Fruit fly (Drosophila melanogaster): ENCODE data around the gene CG7514.

The CG7514 gene

dm6 chr3L:4688674-4689073 is at the start of gene CG7514:
Gene CG7514 (minus strand): TSS chr3L:4688774.
- no peak for TF ChIP-seq CG8478 (optimal IDR thresholded peaks at IDR 0.05)

- TF ChIP-seq pan (optimal IDR thresholded peaks at IDR 0.05) (no peak), psq (optimal IDR thresholded peaks at IDR 0.05) (no peak), Dll (optimal IDR thresholded peaks at IDR 0.05) (no peak), usp (GFP tag; optimal IDR thresholded peaks at IDR 0.05) (no peak), CG8478 (optimal IDR thresholded peaks at IDR 0.05) (no peak), EcR (GFP tag; optimal IDR thresholded peaks at IDR 0.05) (no peak)
Measured at dm6 chr3L:4736643-4737042, 48.1 kb upstream of the CG7514 start.

- TF ChIP-seq EcR (GFP tag; optimal IDR thresholded peaks at IDR 0.05) (no peak), Dll (optimal IDR thresholded peaks at IDR 0.05) (no peak), usp (GFP tag; optimal IDR thresholded peaks at IDR 0.05) (no peak), psq (optimal IDR thresholded peaks at IDR 0.05) (no peak), CG8478 (optimal IDR thresholded peaks at IDR 0.05) (no peak), pan (optimal IDR thresholded peaks at IDR 0.05) (no peak)
Measured at dm6 chr3L:4731687-4732086, 43.1 kb upstream of the CG7514 start.

dm6 chr3L:4729805-4730204 is 41.2 kb upstream of the CG7514 start:
- TF ChIP-seq pan (optimal IDR thresholded peaks at IDR 0.05) (no peak), EcR (GFP tag; optimal IDR thresholded peaks at IDR 0.05) (no peak), Dll (optimal IDR thresholded peaks at IDR 0.05) (no peak), CG8478 (optimal IDR thresholded peaks at IDR 0.05) (no peak), psq (optimal IDR thresholded peaks at IDR 0.05) (no peak), usp (GFP tag; optimal IDR thresholded peaks at IDR 0.05) (no peak)

- no peak for TF ChIP-seq Dll (optimal IDR thresholded peaks at IDR 0.05)
- TF ChIP-seq psq (optimal IDR thresholded peaks at IDR 0.05) = no peak
- TF ChIP-seq pan (optimal IDR thresholded peaks at IDR 0.05) = no peak
- no peak for TF ChIP-seq EcR (GFP tag; optimal IDR thresholded peaks at IDR 0.05)
- no peak for TF ChIP-seq CG8478 (optimal IDR thresholded peaks at IDR 0.05)
- TF ChIP-seq usp (GFP tag; optimal IDR thresholded peaks at IDR 0.05) = no peak
Measured at dm6 chr3L:4721886-4722285, 33.3 kb upstream of the CG7514 start.

- no peak for TF ChIP-seq EcR (GFP tag; optimal IDR thresholded peaks at IDR 0.05)
- no peak for TF ChIP-seq CG8478 (optimal IDR thresholded peaks at IDR 0.05)
Measured at dm6 chr3L:4720510-4721157, 32.1 kb upstream of the CG7514 start.

- TF ChIP-seq EcR (GFP tag; optimal IDR thresholded peaks at IDR 0.05) (peak in 1 of 2 experiments; percentile 44), Dll (optimal IDR thresholded peaks at IDR 0.05) (no peak)
Measured at dm6 chr3L:4719743-4720142, 31.2 kb upstream of the CG7514 start.

dm6 chr3L:4709790-4710189 is 21.2 kb upstream of the CG7514 start, which contains the start of gene CG13712:
Gene CG13712 (minus strand): TSS chr3L:4709890.
- TF ChIP-seq EcR (GFP tag; optimal IDR thresholded peaks at IDR 0.05) (no peak), CG8478 (optimal IDR thresholded peaks at IDR 0.05) (no peak), psq (optimal IDR thresholded peaks at IDR 0.05) (no peak), usp (GFP tag; optimal IDR thresholded peaks at IDR 0.05) (no peak), Dll (optimal IDR thresholded peaks at IDR 0.05) (no peak), pan (optimal IDR thresholded peaks at IDR 0.05) (no peak)

dm6 chr3L:4708536-4708935 is 20.0 kb upstream of the CG7514 start:
- TF ChIP-seq psq (optimal IDR thresholded peaks at IDR 0.05) (no peak), usp (GFP tag; optimal IDR thresholded peaks at IDR 0.05) (no peak), EcR (GFP tag; optimal IDR thresholded peaks at IDR 0.05) (no peak), pan (optimal IDR thresholded peaks at IDR 0.05) (no peak), CG8478 (optimal IDR thresholded peaks at IDR 0.05) (no peak), Dll (optimal IDR thresholded peaks at IDR 0.05) (no peak)

dm6 chr3L:4707831-4708230 is 19.3 kb upstream of the CG7514 start:
- TF ChIP-seq CG8478 (optimal IDR thresholded peaks at IDR 0.05) = no peak
- no peak for TF ChIP-seq psq (optimal IDR thresholded peaks at IDR 0.05)
- TF ChIP-seq usp (GFP tag; optimal IDR thresholded peaks at IDR 0.05) = no peak
- TF ChIP-seq Dll (optimal IDR thresholded peaks at IDR 0.05) = no peak
- no peak for TF ChIP-seq pan (optimal IDR thresholded peaks at IDR 0.05)
- TF ChIP-seq EcR (GFP tag; optimal IDR thresholded peaks at IDR 0.05) = no peak

dm6 chr3L:4702003-4702402 is 13.4 kb upstream of the CG7514 start:
- no peak for TF ChIP-seq EcR (GFP tag; optimal IDR thresholded peaks at IDR 0.05)
- TF ChIP-seq pan (optimal IDR thresholded peaks at IDR 0.05) = no peak
- TF ChIP-seq Dll (optimal IDR thresholded peaks at IDR 0.05) = no peak
- no peak for TF ChIP-seq CG8478 (optimal IDR thresholded peaks at IDR 0.05)
- no peak for TF ChIP-seq psq (optimal IDR thresholded peaks at IDR 0.05)
- TF ChIP-seq usp (GFP tag; optimal IDR thresholded peaks at IDR 0.05) = no peak

- no peak for TF ChIP-seq Dll (optimal IDR thresholded peaks at IDR 0.05)
- TF ChIP-seq CG8478 (optimal IDR thresholded peaks at IDR 0.05) = no peak
- no peak for TF ChIP-seq pan (optimal IDR thresholded peaks at IDR 0.05)
- TF ChIP-seq EcR (GFP tag; optimal IDR thresholded peaks at IDR 0.05) = no peak
- TF ChIP-seq usp (GFP tag; optimal IDR thresholded peaks at IDR 0.05) = no peak
- TF ChIP-seq psq (optimal IDR thresholded peaks at IDR 0.05) = no peak
Measured at dm6 chr3L:4700091-4700490, 11.5 kb upstream of the CG7514 start.

dm6 chr3L:4698496-4698895 is 9.9 kb upstream of the CG7514 start:
- TF ChIP-seq Dll (optimal IDR thresholded peaks at IDR 0.05) = no peak
- TF ChIP-seq usp (GFP tag; optimal IDR thresholded peaks at IDR 0.05) = no peak
- TF ChIP-seq pan (optimal IDR thresholded peaks at IDR 0.05) = no peak
- TF ChIP-seq EcR (GFP tag; optimal IDR thresholded peaks at IDR 0.05) = no peak
- no peak for TF ChIP-seq CG8478 (optimal IDR thresholded peaks at IDR 0.05)
- no peak for TF ChIP-seq psq (optimal IDR thresholded peaks at IDR 0.05)

Data from whole organism.